Fruit fly (Drosophila melanogaster) whole organism, embryonic: ENCODE results near the gene CG8319.

Experiments used
- ATbp ChIP-seq: fragments of 200-800 bp; sonication (Bioruptor generic); optimal IDR thresholded peaks from 2 replicates; lab custom pipeline; 2017; ENCODE audit warnings: missing biosample characterization, mild to moderate bottlenecking, missing genetic modification characterization, missing genetic modification reagents
- B-H1 ChIP-seq: fragments of 200-800 bp; sonication (Bioruptor generic); IDR thresholded peaks from 3 replicates; pipeline ENCODE4 v1.3.6; 2022; ENCODE audit warnings: missing biosample characterization, missing genetic modification characterization
- B-H2 ChIP-seq: fragments of 200-800 bp; sonication (Bioruptor generic); optimal IDR thresholded peaks from 2 replicates; lab custom pipeline; 2018; ENCODE audit warnings: missing biosample characterization, mild to moderate bottlenecking, missing genetic modification characterization
- CG11560 ChIP-seq: fragments of 200-800 bp; sonication (Bioruptor generic); IDR thresholded peaks from 3 replicates; pipeline ENCODE4 v1.3.6; 2022; ENCODE audit warnings: missing biosample characterization, missing genetic modification characterization
- CG12391 ChIP-seq: fragments of 200-800 bp; sonication (Bioruptor generic); optimal IDR thresholded peaks from 3 replicates; lab custom pipeline; 2018; ENCODE audit warnings: missing biosample characterization, mild to moderate bottlenecking, missing genetic modification characterization, moderate library complexity
- CG12769 ChIP-seq: fragments of 200-800 bp; sonication (Bioruptor generic); optimal IDR thresholded peaks from 2 replicates; lab custom pipeline; 2019; ENCODE audit warnings: missing biosample characterization, mild to moderate bottlenecking, missing genetic modification characterization, moderate library complexity
- CG13123 ChIP-seq: fragments of 200-800 bp; sonication (Bioruptor generic); optimal IDR thresholded peaks from 2 replicates; lab custom pipeline; 2016; ENCODE audit warnings: missing biosample characterization, missing genetic modification characterization
- CG15073 ChIP-seq: fragments of 200-800 bp; sonication (Bioruptor generic); optimal IDR thresholded peaks from 2 replicates; lab custom pipeline; 2016; ENCODE audit warnings: missing biosample characterization, missing genetic modification characterization
- CG18262 ChIP-seq: fragments of 200-800 bp; optimal IDR thresholded peaks from 3 replicates; lab custom pipeline; 2019; ENCODE audit warnings: missing biosample characterization, mild to moderate bottlenecking, missing genetic modification characterization, moderate library complexity
- CG31388 ChIP-seq: fragments of 200-800 bp; sonication (Bioruptor generic); optimal IDR thresholded peaks from 2 replicates; lab custom pipeline; 2016; ENCODE audit warnings: missing biosample characterization, missing genetic modification characterization
- CG3163 ChIP-seq: fragments of 200-800 bp; sonication (Bioruptor generic); optimal IDR thresholded peaks from 3 replicates; lab custom pipeline; 2016; ENCODE audit warnings: missing biosample characterization, missing genetic modification characterization
- CG4328 ChIP-seq: fragments of 200-800 bp; sonication (Bioruptor generic); optimal IDR thresholded peaks from 3 replicates; lab custom pipeline; 2017; ENCODE audit warnings: missing biosample characterization, missing genetic modification reagents, missing genetic modification characterization
- CG6272 ChIP-seq: fragments of 200-800 bp; sonication (Bioruptor generic); IDR thresholded peaks from 2 replicates; pipeline ENCODE4 v1.3.6; 2022; ENCODE audit warnings: missing biosample characterization, missing genetic modification characterization
- CG6683 ChIP-seq: fragments of 200-800 bp; sonication (Bioruptor generic); optimal IDR thresholded peaks from 2 replicates; lab custom pipeline; 2017; ENCODE audit warnings: missing biosample characterization, mild to moderate bottlenecking, missing genetic modification characterization, missing genetic modification reagents
- CG6765 ChIP-seq: fragments of 200-800 bp; sonication (Bioruptor generic); optimal IDR thresholded peaks from 3 replicates; lab custom pipeline; 2017; ENCODE audit warnings: missing biosample characterization, mild to moderate bottlenecking, missing genetic modification characterization
- CG7745 ChIP-seq: fragments of 200-800 bp; sonication (Bioruptor generic); optimal IDR thresholded peaks from 2 replicates; lab custom pipeline; 2018; ENCODE audit warnings: missing biosample characterization, mild to moderate bottlenecking, missing genetic modification characterization, moderate library complexity
- CG7928 ChIP-seq: fragments of 200-800 bp; sonication (Bioruptor generic); optimal IDR thresholded peaks from 2 replicates; lab custom pipeline; 2017; ENCODE audit warnings: missing biosample characterization, mild to moderate bottlenecking, missing genetic modification characterization
- CG8290 ChIP-seq, 3 experiments: fragments of 200-800 bp; sonication (Bioruptor generic); optimal IDR thresholded peaks; 2 replicates each; lab custom pipeline; 2016 to 2019; ENCODE audit warnings: missing biosample characterization in 3 of 3, missing genetic modification characterization in 3 of 3, mild to moderate bottlenecking in 2 of 3, moderate library complexity in 1 of 3
- CG8765 ChIP-seq: fragments of 200-800 bp; sonication (Bioruptor generic); IDR thresholded peaks from 2 replicates; pipeline ENCODE4 v1.3.6; 2022; ENCODE audit warnings: missing biosample characterization, missing genetic modification characterization
- CG9727 ChIP-seq: fragments of 200-800 bp; sonication (Bioruptor generic); optimal IDR thresholded peaks from 3 replicates; lab custom pipeline; 2017; ENCODE audit warnings: missing biosample characterization, mild to moderate bottlenecking, missing genetic modification characterization
- Chrac-16 ChIP-seq: fragments of 200-800 bp; sonication (Bioruptor generic); optimal IDR thresholded peaks from 3 replicates; lab custom pipeline; 2016; ENCODE audit warnings: missing biosample characterization, missing genetic modification characterization
- Dfd ChIP-seq, 2 experiments: fragments of >200 bp; optimal IDR thresholded peaks; 2 replicates each; lab custom pipeline; 2017; ENCODE audit warnings: missing biosample characterization in 2 of 2, missing genetic modification characterization in 2 of 2
- Fer1 ChIP-seq: fragments of 200-800 bp; sonication (Bioruptor generic); optimal IDR thresholded peaks from 2 replicates; lab custom pipeline; 2017; ENCODE audit warnings: missing biosample characterization, mild to moderate bottlenecking, missing genetic modification characterization
- NC2α ChIP-seq: fragments of 200-800 bp; sonication (Bioruptor generic); optimal IDR thresholded peaks from 2 replicates; lab custom pipeline; 2016; ENCODE audit warnings: missing biosample characterization, missing genetic modification characterization
- PHDP ChIP-seq: fragments of 200-800 bp; sonication (Bioruptor generic); optimal IDR thresholded peaks from 3 replicates; lab custom pipeline; 2018; ENCODE audit warnings: missing biosample characterization, mild to moderate bottlenecking, missing genetic modification characterization, moderate library complexity
- Rx ChIP-seq: fragments of 200-800 bp; sonication (Bioruptor generic); IDR thresholded peaks from 2 replicates; pipeline ENCODE4 v1.3.6; 2022; ENCODE audit warnings: missing biosample characterization, missing genetic modification characterization
- Scr ChIP-seq: fragments of 200-800 bp; sonication (Bioruptor generic); IDR thresholded peaks from 2 replicates; pipeline ENCODE4 v1.3.6; 2022; ENCODE audit warnings: missing biosample characterization, missing genetic modification characterization; ENCODE audit not compliant: partially characterized antibody
- Six4 ChIP-seq: fragments of 200-800 bp; sonication (Bioruptor generic); optimal IDR thresholded peaks from 2 replicates; lab custom pipeline; 2016; ENCODE audit warnings: missing biosample characterization, missing genetic modification characterization
- Sox100B ChIP-seq: fragments of 200-800 bp; sonication (Bioruptor generic); optimal IDR thresholded peaks from 3 replicates; lab custom pipeline; 2018; ENCODE audit warnings: missing biosample characterization, mild to moderate bottlenecking, missing genetic modification characterization
- Vsx1 ChIP-seq: fragments of 200-800 bp; sonication (Bioruptor generic); optimal IDR thresholded peaks from 2 replicates; lab custom pipeline; 2017; ENCODE audit warnings: missing biosample characterization, mild to moderate bottlenecking, missing genetic modification characterization, missing genetic modification reagents
- ab ChIP-seq: fragments of 200-800 bp; sonication (Bioruptor generic); optimal IDR thresholded peaks from 2 replicates; lab custom pipeline; 2016; ENCODE audit warnings: missing biosample characterization, missing genetic modification characterization
- az2 ChIP-seq: fragments of 200-800 bp; sonication (Bioruptor generic); optimal IDR thresholded peaks from 3 replicates; lab custom pipeline; 2016; ENCODE audit warnings: missing biosample characterization, missing genetic modification characterization
- cad ChIP-seq: fragments of >200 bp; optimal IDR thresholded peaks from 2 replicates; lab custom pipeline; 2017; ENCODE audit warnings: missing biosample characterization, missing genetic modification characterization
- chif ChIP-seq, 2 experiments: fragments of 200-800 bp; sonication (Bioruptor generic); optimal IDR thresholded peaks; 3 replicates each; lab custom pipeline; 2016; ENCODE audit warnings: missing biosample characterization in 2 of 2, missing genetic modification characterization in 2 of 2
- chinmo ChIP-seq: fragments of 200-800 bp; sonication (Bioruptor generic); IDR thresholded peaks from 4 replicates; pipeline ENCODE4 v1.3.6; 2022; ENCODE audit warnings: missing biosample characterization, missing genetic modification characterization; ENCODE audit not compliant: partially characterized antibody
- croc ChIP-seq: fragments of 200-800 bp; sonication (Bioruptor generic); conservative IDR thresholded peaks from 3 replicates; pipeline ENCODE4 v1.3.6; 2022; ENCODE audit warnings: missing biosample characterization, missing genetic modification characterization
- crol ChIP-seq: fragments of 200-800 bp; sonication (Bioruptor generic); IDR thresholded peaks from 2 replicates; pipeline ENCODE4 v1.3.6; 2022; ENCODE audit warnings: missing biosample characterization, missing genetic modification characterization
- fd102C ChIP-seq: fragments of 200-800 bp; sonication (Bioruptor generic); optimal IDR thresholded peaks from 2 replicates; lab custom pipeline; 2018; ENCODE audit warnings: missing biosample characterization, mild to moderate bottlenecking, missing genetic modification characterization, moderate library complexity
- knrl ChIP-seq: fragments of 200-800 bp; sonication (Bioruptor generic); IDR thresholded peaks from 3 replicates; pipeline ENCODE4 v1.3.6; 2022; ENCODE audit warnings: missing biosample characterization, missing genetic modification characterization; ENCODE audit not compliant: partially characterized antibody
- lilli ChIP-seq: fragments of 200-800 bp; sonication (Bioruptor generic); optimal IDR thresholded peaks from 3 replicates; lab custom pipeline; 2016; ENCODE audit warnings: missing biosample characterization, missing genetic modification characterization
- lov ChIP-seq, 2 experiments: fragments of 200-800 bp in 1 of 2; fragments of >200 bp in 1 of 2; sonication (Bioruptor generic) in 1 of 2; IDR thresholded peaks in 1 of 2; optimal IDR thresholded peaks in 1 of 2; 2 replicates in 1 of 2; 3 replicates in 1 of 2; pipeline versions ENCODE4 v1.3.6 to Lab custom; 2017 to 2022; ENCODE audit warnings: missing biosample characterization in 1 of 2, missing genetic modification characterization in 1 of 2
- mam ChIP-seq: fragments of 200-800 bp; sonication (Bioruptor generic); optimal IDR thresholded peaks from 3 replicates; lab custom pipeline; 2016; ENCODE audit warnings: missing biosample characterization, missing genetic modification characterization
- nerfin-1 ChIP-seq: fragments of 200-800 bp; sonication (Bioruptor generic); optimal IDR thresholded peaks from 3 replicates; lab custom pipeline; 2019; ENCODE audit warnings: missing biosample characterization, mild to moderate bottlenecking, missing genetic modification characterization, moderate library complexity
- oc ChIP-seq: fragments of 200-800 bp; sonication (Bioruptor generic); optimal IDR thresholded peaks from 2 replicates; lab custom pipeline; 2018; ENCODE audit warnings: missing biosample characterization, mild to moderate bottlenecking, missing genetic modification characterization, moderate library complexity
- otp ChIP-seq: fragments of 200-800 bp; sonication (Bioruptor generic); IDR thresholded peaks from 3 replicates; pipeline ENCODE4, ENCODE4 v1.3.6; 2022; ENCODE audit warnings: missing biosample characterization, missing genetic modification characterization
- sd ChIP-seq: fragments of 200-800 bp; sonication (Bioruptor generic); optimal IDR thresholded peaks from 3 replicates; lab custom pipeline; 2018; ENCODE audit warnings: missing biosample characterization, mild to moderate bottlenecking, missing genetic modification characterization, moderate library complexity
- sens ChIP-seq: fragments of 200-800 bp; sonication (Bioruptor generic); peaks from one replicate; lab custom pipeline; 2016; ENCODE audit warnings: missing biosample characterization, missing genetic modification characterization
- shn ChIP-seq: fragments of 200-800 bp; sonication (Bioruptor generic); optimal IDR thresholded peaks from 3 replicates; lab custom pipeline; 2016; ENCODE audit warnings: missing biosample characterization, missing genetic modification characterization
- stwl ChIP-seq: fragments of 200-800 bp; sonication (Bioruptor generic); optimal IDR thresholded peaks from 3 replicates; lab custom pipeline; 2018; ENCODE audit warnings: missing biosample characterization, mild to moderate bottlenecking, missing genetic modification characterization, moderate library complexity
- zfh1 ChIP-seq: fragments of 200-800 bp; sonication (Bioruptor generic); IDR thresholded peaks from 3 replicates; pipeline ENCODE4 v1.3.6; 2022; ENCODE audit warnings: missing biosample characterization, missing genetic modification characterization

CG8319 gene

DNA sequence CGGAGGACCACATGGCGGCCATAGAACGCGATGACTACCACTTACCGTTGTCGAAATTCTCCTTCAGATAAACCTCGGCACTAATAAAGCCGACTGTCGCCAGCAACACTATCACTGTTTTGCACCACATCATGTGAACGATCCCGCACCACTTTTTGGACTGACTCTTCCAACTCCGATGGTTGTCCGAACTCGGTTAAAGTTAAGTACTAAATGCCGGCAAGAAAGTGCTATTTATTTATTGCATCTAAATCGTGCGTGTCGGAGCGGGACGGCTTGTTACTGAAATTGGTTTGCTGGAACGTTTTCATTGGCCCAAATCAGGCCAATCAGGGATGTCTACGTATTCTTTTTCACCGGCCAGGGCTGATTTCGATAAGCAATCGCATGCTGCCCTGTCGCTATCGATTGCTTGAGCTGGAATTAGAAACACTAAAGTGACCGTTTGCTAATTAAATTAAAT lies 3.5 kb downstream of the CG8319 start, which contains the start of gene Calr (continued):
- TF ChIP-seq az2 (GFP tag; lab: Kevin White, UChicago) (no peak), lilli (peak; percentile 68), oc (tag; lab: Kevin White, UChicago) (peak; percentile 67), CG13123 (GFP tag; lab: Kevin White, UChicago) (no peak), Rx (GFP tag; lab: Robert Waterston, UW) (no peak), Dfd (GFP tag; optimal IDR thresholded peaks at IDR 0.05; lab: Kevin White, UChicago) (no peak), CG6272 (GFP tag; lab: Robert Waterston, UW) (peak; percentile 32; the same call in 1 of the 2 replicates), CG3163 (GFP tag; lab: Kevin White, UChicago) (peak; percentile 27), crol (no peak), CG18262 (no peak), CG31388 (GFP tag; lab: Kevin White, UChicago) (no peak), B-H1 (GFP tag; lab: Robert Waterston, UW) (no peak), nerfin-1 (tag; lab: Kevin White, UChicago) (peak; percentile 59), sd (tag; lab: Kevin White, UChicago) (peak; percentile 64), Vsx1 (GFP tag; lab: Kevin White, UChicago) (peak; percentile 46), zfh1 (GFP tag; lab: Robert Waterston, UW) (no peak), CG6683 (GFP tag; lab: Kevin White, UChicago) (no peak), cad (GFP tag; lab: Kevin White, UChicago) (peak; percentile 89), CG8290 (GFP tag; optimal IDR thresholded peaks at IDR 0.05; lab: Kevin White, UChicago) (peak; percentile 13), CG8290 (tag; optimal IDR thresholded peaks at IDR 0.05; lab: Kevin White, UChicago) (peak in 1 of 2 experiments; percentile 81), CG12391 (tag; lab: Kevin White, UChicago) (peak; percentile 45), stwl (peak; percentile 97), shn (GFP tag; lab: Kevin White, UChicago) (peak; percentile 43), chinmo (GFP tag; lab: Robert Waterston, UW) (no peak), CG6765 (GFP tag; lab: Kevin White, UChicago) (peak; percentile 5), Chrac-16 (GFP tag; lab: Kevin White, UChicago) (no peak), croc (no peak), ATbp (GFP tag; lab: Kevin White, UChicago) (no peak), otp (GFP tag; lab: Robert Waterston, UW) (no peak), sens (peak; percentile 88), Scr (GFP tag; lab: Robert Waterston, UW) (no peak), knrl (GFP tag; lab: Robert Waterston, UW) (no peak), CG9727 (GFP tag; lab: Kevin White, UChicago) (peak; percentile 57), CG12769 (tag; lab: Kevin White, UChicago) (no peak), fd102C (GFP tag; lab: Kevin White, UChicago) (no peak), CG11560 (tag; lab: Robert Waterston, UW) (no peak), ab (GFP tag; lab: Kevin White, UChicago) (peak; percentile 53), NC2α (GFP tag; lab: Kevin White, UChicago) (peak; percentile 18), CG7928 (GFP tag; lab: Kevin White, UChicago) (peak; percentile 47), lov (optimal IDR thresholded peaks at IDR 0.05; lab: Kevin White, UChicago) (no peak), lov (GFP tag; IDR thresholded peaks at IDR 0.05; lab: Robert Waterston, UW) (no peak), CG8765 (GFP tag; lab: Robert Waterston, UW) (no peak), Fer1 (GFP tag; lab: Kevin White, UChicago) (peak; percentile 72), CG15073 (no peak), PHDP (tag; lab: Kevin White, UChicago) (peak; percentile 30), CG7745 (tag; lab: Kevin White, UChicago) (peak; percentile 92), CG4328 (GFP tag; lab: Kevin White, UChicago) (peak; percentile 31), B-H2 (peak; percentile 79), chif (GFP tag; optimal IDR thresholded peaks at IDR 0.05; lab: Kevin White, UChicago) (peak in 1 of 2 experiments; percentile 3), Sox100B (GFP tag; lab: Kevin White, UChicago) (no peak), Six4 (no peak), mam (GFP tag; lab: Kevin White, UChicago) (no peak)
